Fruit fly (Drosophila melanogaster) whole organism, embryonic: Measurements from ENCODE around the gene RhoBTB.

Experiments used
- Atf-2 ChIP-seq: fragments of 200-800 bp; sonication (Bioruptor generic); optimal IDR thresholded peaks from 2 replicates; lab custom pipeline; 2016; ENCODE audit warnings: missing biosample characterization, missing genetic modification characterization
- Blimp-1 ChIP-seq: fragments of 200-800 bp; sonication (Bioruptor generic); optimal IDR thresholded peaks from 3 replicates; lab custom pipeline; 2018; ENCODE audit warnings: missing biosample characterization, missing genetic modification characterization, mild to moderate bottlenecking, moderate library complexity, missing genetic modification reagents
- CG10267 ChIP-seq: fragments of 200-800 bp; sonication (Bioruptor generic); optimal IDR thresholded peaks from 2 replicates; lab custom pipeline; 2018; ENCODE audit warnings: missing biosample characterization, mild to moderate bottlenecking, missing genetic modification characterization, moderate library complexity
- CG10543 ChIP-seq: fragments of 200-800 bp; sonication (Bioruptor generic); optimal IDR thresholded peaks from 3 replicates; lab custom pipeline; 2017; ENCODE audit warnings: missing biosample characterization, mild to moderate bottlenecking, missing genetic modification characterization, moderate library complexity
- CG11696 ChIP-seq: fragments of 200-800 bp; sonication (Bioruptor generic); IDR thresholded peaks from 2 replicates; pipeline ENCODE4 v1.3.6; 2022; ENCODE audit warnings: missing biosample characterization, missing genetic modification characterization
- CG12769 ChIP-seq: fragments of 200-800 bp; sonication (Bioruptor generic); optimal IDR thresholded peaks from 2 replicates; lab custom pipeline; 2019; ENCODE audit warnings: missing biosample characterization, mild to moderate bottlenecking, missing genetic modification characterization, moderate library complexity
- CG13624 ChIP-seq: fragments of 200-800 bp; sonication (Bioruptor generic); optimal IDR thresholded peaks from 2 replicates; lab custom pipeline; 2016; ENCODE audit warnings: missing biosample characterization, missing genetic modification characterization
- CG13894 ChIP-seq: fragments of 200-800 bp; sonication (Bioruptor generic); optimal IDR thresholded peaks from 3 replicates; lab custom pipeline; 2018; ENCODE audit warnings: missing biosample characterization, mild to moderate bottlenecking, missing genetic modification characterization, moderate library complexity
- CG15479 ChIP-seq: fragments of 200-800 bp; sonication (Bioruptor generic); optimal IDR thresholded peaks from 3 replicates; lab custom pipeline; 2019; ENCODE audit warnings: missing biosample characterization, mild to moderate bottlenecking, missing genetic modification characterization, moderate library complexity
- CG1603 ChIP-seq: fragments of 200-800 bp; sonication (Bioruptor generic); optimal IDR thresholded peaks from 2 replicates; lab custom pipeline; 2019; ENCODE audit warnings: missing biosample characterization, mild to moderate bottlenecking, missing genetic modification characterization, moderate library complexity
- CG17328 ChIP-seq: fragments of 200-800 bp; sonication (Bioruptor generic); IDR thresholded peaks from 2 replicates; pipeline ENCODE4 v1.3.6; 2022; ENCODE audit warnings: missing biosample characterization, missing genetic modification characterization
- CG17568 ChIP-seq: fragments of 200-800 bp; sonication (Bioruptor generic); optimal IDR thresholded peaks from 2 replicates; lab custom pipeline; 2018; ENCODE audit warnings: missing biosample characterization, mild to moderate bottlenecking, missing genetic modification characterization, moderate library complexity
- CG17912 ChIP-seq: fragments of 200-800 bp; sonication (Bioruptor generic); optimal IDR thresholded peaks from 2 replicates; lab custom pipeline; 2018; ENCODE audit warnings: missing biosample characterization, mild to moderate bottlenecking, missing genetic modification characterization
- CG2199 ChIP-seq: fragments of 200-800 bp; sonication (Bioruptor generic); IDR thresholded peaks from 3 replicates; pipeline ENCODE4 v1.3.6; 2022; ENCODE audit warnings: missing biosample characterization, missing genetic modification characterization
- CG32767 ChIP-seq: fragments of 200-800 bp; sonication (Bioruptor generic); IDR thresholded peaks from 2 replicates; pipeline ENCODE4 v1.3.6; 2022; ENCODE audit warnings: missing biosample characterization, missing genetic modification characterization
- CG6175 ChIP-seq: fragments of 200-800 bp; sonication (Bioruptor generic); IDR thresholded peaks from 3 replicates; pipeline ENCODE4 v1.3.6; 2022; ENCODE audit warnings: missing biosample characterization, missing genetic modification characterization
- CG9727 ChIP-seq: fragments of 200-800 bp; sonication (Bioruptor generic); optimal IDR thresholded peaks from 3 replicates; lab custom pipeline; 2017; ENCODE audit warnings: missing biosample characterization, mild to moderate bottlenecking, missing genetic modification characterization
- D ChIP-seq, 2 experiments: fragments of 200-800 bp in 1 of 2; fragments of >200 bp in 1 of 2; sonication (Bioruptor generic) in 1 of 2; optimal IDR thresholded peaks; 2 replicates in 1 of 2; 3 replicates in 1 of 2; lab custom pipeline; 2017; ENCODE audit warnings: mild to moderate bottlenecking in 1 of 2, missing biosample characterization in 1 of 2, missing genetic modification characterization in 1 of 2, missing genetic modification reagents in 1 of 2
- D19A ChIP-seq: fragments of 200-800 bp; optimal IDR thresholded peaks from 3 replicates; lab custom pipeline; 2019; ENCODE audit warnings: missing biosample characterization, mild to moderate bottlenecking, missing genetic modification characterization, moderate library complexity
- Deaf1 ChIP-seq: fragments of 200-800 bp; optimal IDR thresholded peaks from 3 replicates; lab custom pipeline; 2019; ENCODE audit warnings: missing biosample characterization, mild to moderate bottlenecking, missing genetic modification characterization, moderate library complexity
- HLHmδ ChIP-seq: fragments of 200-800 bp; sonication (Bioruptor generic); optimal IDR thresholded peaks from 2 replicates; lab custom pipeline; 2018; ENCODE audit warnings: missing biosample characterization, mild to moderate bottlenecking, missing genetic modification characterization, moderate library complexity
- MESR4 ChIP-seq: fragments of 200-800 bp; sonication (Bioruptor generic); optimal IDR thresholded peaks from 2 replicates; lab custom pipeline; 2018; ENCODE audit warnings: missing biosample characterization, mild to moderate bottlenecking, missing genetic modification characterization, moderate library complexity
- Med ChIP-seq: fragments of 200-800 bp; sonication (Bioruptor generic); peaks from one replicate; lab custom pipeline; 2016; ENCODE audit warnings: missing biosample characterization, missing genetic modification characterization, mild to moderate bottlenecking, inconsistent platforms, moderate library complexity
- Neu2 ChIP-seq: fragments of 200-800 bp; sonication (Bioruptor generic); optimal IDR thresholded peaks from 3 replicates; lab custom pipeline; 2016; ENCODE audit warnings: missing biosample characterization, missing genetic modification characterization, borderline replicate concordance
- Nf-YC ChIP-seq: fragments of 200-800 bp; optimal IDR thresholded peaks from 3 replicates; lab custom pipeline; 2019; ENCODE audit warnings: missing biosample characterization, mild to moderate bottlenecking, missing genetic modification characterization, moderate library complexity
- ac ChIP-seq: fragments of 200-800 bp; sonication (Bioruptor generic); optimal IDR thresholded peaks from 3 replicates; lab custom pipeline; 2017; ENCODE audit warnings: missing biosample characterization, mild to moderate bottlenecking, missing genetic modification characterization
- ase ChIP-seq: fragments of 200-800 bp; sonication (Bioruptor generic); IDR thresholded peaks from 3 replicates; pipeline ENCODE4 v1.3.6; 2022; ENCODE audit warnings: missing biosample characterization, missing genetic modification characterization
- chif ChIP-seq, 2 experiments: fragments of 200-800 bp; sonication (Bioruptor generic); optimal IDR thresholded peaks; 3 replicates each; lab custom pipeline; 2016; ENCODE audit warnings: missing biosample characterization in 2 of 2, missing genetic modification characterization in 2 of 2
- ci ChIP-seq: fragments of 200-800 bp; sonication (Bioruptor generic); IDR thresholded peaks from 3 replicates; pipeline ENCODE4 v1.3.6; 2022; ENCODE audit warnings: missing biosample characterization, missing genetic modification characterization
- crp ChIP-seq, 2 experiments: fragments of 200-800 bp; sonication (Bioruptor generic); optimal IDR thresholded peaks; 2 replicates in 1 of 2; 3 replicates in 1 of 2; lab custom pipeline; 2017; ENCODE audit warnings: missing biosample characterization in 2 of 2, missing genetic modification characterization in 2 of 2, mild to moderate bottlenecking in 1 of 2, moderate library complexity in 1 of 2
- eve ChIP-seq, 2 experiments: fragments of >200 bp; optimal IDR thresholded peaks; 2 replicates each; lab custom pipeline; 2017; ENCODE audit warnings: missing biosample characterization in 2 of 2, missing genetic modification characterization in 2 of 2
- gem ChIP-seq: fragments of 200-800 bp; sonication (Bioruptor generic); optimal IDR thresholded peaks from 2 replicates; lab custom pipeline; 2019; ENCODE audit warnings: missing biosample characterization, mild to moderate bottlenecking, missing genetic modification characterization, moderate library complexity
- hth ChIP-seq: fragments of >200 bp; optimal IDR thresholded peaks from 2 replicates; lab custom pipeline; 2017; ENCODE audit warnings: inconsistent platforms
- ken ChIP-seq: fragments of 200-800 bp; sonication (Bioruptor generic); IDR thresholded peaks from 3 replicates; pipeline ENCODE4 v1.3.6; 2022; ENCODE audit warnings: missing biosample characterization, missing genetic modification characterization
- lbe ChIP-seq: fragments of 200-800 bp; sonication (Bioruptor generic); optimal IDR thresholded peaks from 2 replicates; lab custom pipeline; 2016; ENCODE audit warnings: missing biosample characterization, mild to moderate bottlenecking, missing genetic modification characterization
- mld ChIP-seq: fragments of 200-800 bp; sonication (Bioruptor generic); IDR thresholded peaks from 3 replicates; pipeline ENCODE4 v1.3.6; 2022; ENCODE audit warnings: missing biosample characterization, missing genetic modification characterization; ENCODE audit not compliant: partially characterized antibody
- onecut ChIP-seq: fragments of 200-800 bp; sonication (Bioruptor generic); IDR thresholded peaks from 2 replicates; pipeline ENCODE4 v1.3.6; 2022; ENCODE audit warnings: missing biosample characterization, missing genetic modification characterization
- phol ChIP-seq: fragments of 200-800 bp; sonication (Bioruptor generic); optimal IDR thresholded peaks from 3 replicates; lab custom pipeline; 2018; ENCODE audit warnings: missing biosample characterization, mild to moderate bottlenecking, missing genetic modification characterization, moderate library complexity
- pros ChIP-seq: fragments of 200-800 bp; sonication (Bioruptor generic); optimal IDR thresholded peaks from 3 replicates; lab custom pipeline; 2019; ENCODE audit warnings: missing biosample characterization, mild to moderate bottlenecking, missing genetic modification characterization, moderate library complexity
- row ChIP-seq: fragments of 200-800 bp; sonication (Bioruptor generic); IDR thresholded peaks from 3 replicates; pipeline ENCODE4 v1.3.6; 2022; ENCODE audit warnings: missing biosample characterization, missing genetic modification characterization
- sens ChIP-seq: fragments of 200-800 bp; sonication (Bioruptor generic); peaks from one replicate; lab custom pipeline; 2016; ENCODE audit warnings: missing biosample characterization, missing genetic modification characterization
- seq ChIP-seq: fragments of 200-800 bp; sonication (Bioruptor generic); IDR thresholded peaks from 2 replicates; pipeline ENCODE4 v1.3.6; 2022; ENCODE audit warnings: missing biosample characterization, missing genetic modification characterization
- sim ChIP-seq: fragments of 200-800 bp; sonication (Bioruptor generic); IDR thresholded peaks from 2 replicates; pipeline ENCODE4 v1.3.6; 2022; ENCODE audit warnings: missing biosample characterization, missing genetic modification characterization
- sqz ChIP-seq: fragments of 200-800 bp; sonication (Bioruptor generic); optimal IDR thresholded peaks from 3 replicates; lab custom pipeline; 2018; ENCODE audit warnings: missing biosample characterization, mild to moderate bottlenecking, missing genetic modification characterization

RhoBTB gene

DNA sequence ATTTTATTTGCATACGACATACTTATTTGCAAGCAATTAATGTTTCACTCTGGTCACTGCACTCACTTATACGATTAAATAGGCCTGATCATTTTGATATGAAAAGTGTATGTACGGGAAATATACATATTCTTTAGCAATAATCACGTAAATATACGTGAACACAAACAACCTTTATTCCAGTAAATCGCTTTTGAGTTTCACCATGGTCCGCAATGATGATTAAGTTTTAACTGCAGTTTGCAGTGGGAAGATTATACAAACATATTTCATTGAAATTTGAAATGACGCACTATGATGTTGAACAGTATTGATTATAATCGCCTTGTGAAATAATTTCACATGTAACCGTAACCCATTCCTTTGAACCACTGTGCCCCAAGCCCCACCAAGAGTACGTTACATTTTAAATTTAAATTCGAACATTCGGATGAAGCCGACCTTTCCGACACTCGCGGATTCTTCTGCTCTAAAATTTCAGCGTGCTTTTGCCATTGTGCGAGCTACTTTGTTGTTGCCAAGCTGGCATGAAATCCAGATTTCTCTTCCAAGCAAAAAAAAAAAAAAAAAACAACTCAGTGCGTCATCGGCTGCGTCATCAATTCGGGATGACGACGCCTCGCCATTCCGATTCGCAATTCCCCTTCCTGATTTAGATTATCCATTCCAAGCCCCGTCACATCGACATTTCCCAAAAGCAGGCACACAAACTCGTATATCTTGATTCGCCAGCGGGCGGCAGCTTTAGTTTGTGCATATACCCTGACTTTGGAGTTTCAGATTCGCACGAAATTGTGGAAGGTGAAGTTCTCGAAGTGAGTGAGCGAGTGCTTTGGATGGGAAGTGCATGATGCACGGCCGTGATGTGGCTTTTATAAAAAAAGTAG, 27.7 kb downstream of the RhoBTB start (continued):
- TF ChIP-seq phol (tag; lab: Kevin White, UChicago) (no peak), D19A (tag; lab: Kevin White, UChicago) (peak; percentile 17), CG1603 (peak; percentile 23), row (GFP tag; lab: Robert Waterston, UW) (peak; percentile 27; the same call in 1 of the 3 replicates), CG10543 (GFP tag; lab: Kevin White, UChicago) (no peak), CG13624 (GFP tag; lab: Kevin White, UChicago) (peak; percentile 26), crp (GFP tag; optimal IDR thresholded peaks at IDR 0.05; lab: Kevin White, UChicago) (no peak), chif (GFP tag; optimal IDR thresholded peaks at IDR 0.05; lab: Kevin White, UChicago) (no peak), gem (peak; percentile 9), lbe (GFP tag; lab: Kevin White, UChicago) (peak; percentile 29), ci (GFP tag; lab: Robert Waterston, UW) (0 out of 3 replicates have a peak, but pooled peaks have one; percentile 27), CG13894 (peak; percentile 76), CG17912 (GFP tag; lab: Kevin White, UChicago) (no peak), hth (lab: Kevin White, UChicago) (no peak), onecut (GFP tag; lab: Robert Waterston, UW) (no peak), eve (GFP tag; optimal IDR thresholded peaks at IDR 0.05; lab: Kevin White, UChicago) (peak in 1 of 2 experiments; percentile 48), MESR4 (GFP tag; lab: Kevin White, UChicago) (no peak), sqz (peak; percentile 9)

DNA sequence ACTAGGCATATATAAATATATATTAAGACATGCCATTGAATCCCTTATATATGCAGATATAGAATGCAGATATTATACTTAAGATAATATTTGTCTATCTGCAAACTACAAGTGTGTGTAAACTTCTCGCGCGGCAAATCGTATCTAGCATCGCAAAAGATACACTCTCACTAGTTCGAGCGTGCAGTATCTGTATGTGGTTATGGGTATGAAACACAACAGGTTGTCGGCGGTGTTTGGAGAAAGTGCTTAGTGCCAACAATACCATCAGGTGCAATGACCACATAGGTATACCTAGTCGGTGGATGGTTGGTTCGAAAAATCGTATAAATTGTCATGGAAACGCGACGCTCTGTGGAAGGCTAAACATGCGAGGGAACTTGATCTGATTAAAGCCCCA, 28.5 kb downstream of the RhoBTB start:
- TF ChIP-seq ken (GFP tag; lab: Robert Waterston, UW): 0 out of 3 replicates have a peak, but pooled peaks have one; percentile 22
- peak; percentile 93 for TF ChIP-seq Blimp-1 (GFP tag; lab: Kevin White, UChicago)
- peak; percentile 21 for TF ChIP-seq CG15479 (GFP tag; lab: Kevin White, UChicago)
- TF ChIP-seq ci (GFP tag; lab: Robert Waterston, UW): peak; percentile 9; the same call in 1 of the 3 replicates
- no peak for TF ChIP-seq Atf-2 (GFP tag; lab: Kevin White, UChicago)
- peak; percentile 20 for TF ChIP-seq Med
- peak; percentile 69; the same call in 1 of the 3 replicates for TF ChIP-seq CG2199 (GFP tag; lab: Robert Waterston, UW)
- peak; percentile 5 for TF ChIP-seq HLHmδ (GFP tag; lab: Kevin White, UChicago)
- no peak for TF ChIP-seq CG12769 (tag; lab: Kevin White, UChicago)

DNA sequence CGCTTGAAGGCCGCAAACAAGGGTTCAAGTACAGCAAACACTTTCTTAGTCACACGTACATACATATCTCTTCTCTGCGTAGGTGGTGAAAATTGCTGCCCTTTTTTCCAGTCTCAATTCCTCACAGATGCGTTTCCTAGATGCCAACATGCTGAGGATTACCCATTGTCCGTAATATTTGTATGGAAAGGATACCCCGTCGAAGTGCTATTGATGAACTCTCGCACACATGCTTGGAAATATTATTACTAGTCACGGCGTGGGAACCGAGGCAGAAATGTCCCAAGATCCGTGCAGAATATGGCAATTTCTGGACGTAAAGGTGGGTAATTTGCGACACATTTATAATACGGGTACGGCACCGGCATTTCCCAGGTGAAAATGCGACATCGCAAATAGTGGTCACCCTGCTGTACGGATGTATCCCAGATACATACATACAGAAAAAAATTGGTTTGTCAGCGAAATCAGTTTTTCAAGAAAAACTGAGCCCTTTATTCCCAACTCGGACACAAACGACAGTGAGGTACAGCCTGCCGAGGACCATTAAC, 29.4 kb downstream of the RhoBTB start:
- TF ChIP-seq sens (GFP tag; lab: Kevin White, UChicago): peak; percentile 78
- TF ChIP-seq CG11696 (GFP tag; lab: Robert Waterston, UW): no peak
- no peak for TF ChIP-seq mld (GFP tag; lab: Robert Waterston, UW)
- peak; percentile 53 for TF ChIP-seq Neu2 (GFP tag; lab: Kevin White, UChicago)
- TF ChIP-seq CG32767: 0 out of 2 replicates have a peak, but pooled peaks have one; percentile 15
- no peak for TF ChIP-seq sim
- TF ChIP-seq CG17328 (GFP tag; lab: Robert Waterston, UW): no peak
- TF ChIP-seq D (optimal IDR thresholded peaks at IDR 0.05; lab: Kevin White, UChicago): peak; percentile 82
- no peak for TF ChIP-seq D (GFP tag; optimal IDR thresholded peaks at IDR 0.05; lab: Kevin White, UChicago)
- TF ChIP-seq seq (GFP tag; lab: Robert Waterston, UW): 0 out of 2 replicates have a peak, but pooled peaks have one; percentile 6
- TF ChIP-seq ase (GFP tag; lab: Robert Waterston, UW): no peak
- no peak for TF ChIP-seq CG9727
- TF ChIP-seq CG6175 (GFP tag; lab: Robert Waterston, UW): no peak
- peak; percentile 13 for TF ChIP-seq ac (GFP tag; lab: Kevin White, UChicago)
- TF ChIP-seq CG17568 (GFP tag; lab: Kevin White, UChicago): peak; percentile 76
- TF ChIP-seq Nf-YC (tag; lab: Kevin White, UChicago): no peak
- TF ChIP-seq pros (GFP tag; lab: Kevin White, UChicago): peak; percentile 44
- no peak for TF ChIP-seq Deaf1
- no peak for TF ChIP-seq CG10267 (tag; lab: Kevin White, UChicago)
- peak; percentile 19; the same call in 1 of the 3 replicates for TF ChIP-seq CG2199 (GFP tag; lab: Robert Waterston, UW)
